Fruit fly (Drosophila melanogaster) whole organism, embryonic: ENCODE results near the gene Tm1.

Source experiments
- Abd-B ChIP-seq: fragments of 200-800 bp; sonication (Bioruptor generic); optimal IDR thresholded peaks from 2 replicates; lab custom pipeline; 2018; ENCODE audit warnings: missing biosample characterization, mild to moderate bottlenecking, missing genetic modification characterization, moderate library complexity
- Aef1 ChIP-seq: fragments of 200-800 bp; sonication (Bioruptor generic); IDR thresholded peaks from 3 replicates; pipeline ENCODE4 v1.3.6; 2022; ENCODE audit warnings: missing biosample characterization, missing genetic modification characterization
- CG1024 ChIP-seq: fragments of 200-800 bp; sonication (Bioruptor generic); IDR thresholded peaks from 2 replicates; pipeline ENCODE4 v1.3.6; 2022; ENCODE audit warnings: missing biosample characterization, missing genetic modification characterization
- CG10321 ChIP-seq: fragments of 200-800 bp; sonication (Bioruptor generic); IDR thresholded peaks from 2 replicates; pipeline ENCODE4 v1.3.6; 2022; ENCODE audit warnings: missing biosample characterization, missing genetic modification characterization
- CG11398 ChIP-seq: fragments of 200-800 bp; sonication (Bioruptor generic); optimal IDR thresholded peaks from 2 replicates; lab custom pipeline; 2016; ENCODE audit warnings: missing biosample characterization, missing genetic modification characterization
- CG14710 ChIP-seq: fragments of 200-800 bp; sonication (Bioruptor generic); optimal IDR thresholded peaks from 3 replicates; lab custom pipeline; 2019; ENCODE audit warnings: missing biosample characterization, mild to moderate bottlenecking, missing genetic modification characterization, moderate library complexity
- CG15479 ChIP-seq: fragments of 200-800 bp; sonication (Bioruptor generic); optimal IDR thresholded peaks from 3 replicates; lab custom pipeline; 2019; ENCODE audit warnings: missing biosample characterization, mild to moderate bottlenecking, missing genetic modification characterization, moderate library complexity
- CG15601 ChIP-seq: fragments of 200-800 bp; sonication (Bioruptor generic); optimal IDR thresholded peaks from 3 replicates; lab custom pipeline; 2019; ENCODE audit warnings: missing biosample characterization, mild to moderate bottlenecking, missing genetic modification characterization, moderate library complexity
- CG16863 ChIP-seq: fragments of 200-800 bp; sonication (Bioruptor generic); optimal IDR thresholded peaks from 3 replicates; lab custom pipeline; 2016; ENCODE audit warnings: missing biosample characterization, missing genetic modification characterization
- CG17568 ChIP-seq: fragments of 200-800 bp; sonication (Bioruptor generic); optimal IDR thresholded peaks from 2 replicates; lab custom pipeline; 2018; ENCODE audit warnings: missing biosample characterization, mild to moderate bottlenecking, missing genetic modification characterization, moderate library complexity
- CG18764 ChIP-seq: fragments of 200-800 bp; sonication (Bioruptor generic); optimal IDR thresholded peaks from 3 replicates; lab custom pipeline; 2016; ENCODE audit warnings: missing biosample characterization, missing genetic modification characterization
- CG33213 ChIP-seq: fragments of 200-800 bp; sonication (Bioruptor generic); optimal IDR thresholded peaks from 3 replicates; lab custom pipeline; 2016; ENCODE audit warnings: missing biosample characterization, missing genetic modification characterization
- CG6175 ChIP-seq: fragments of 200-800 bp; sonication (Bioruptor generic); IDR thresholded peaks from 3 replicates; pipeline ENCODE4 v1.3.6; 2022; ENCODE audit warnings: missing biosample characterization, missing genetic modification characterization
- CG6272 ChIP-seq: fragments of 200-800 bp; sonication (Bioruptor generic); IDR thresholded peaks from 2 replicates; pipeline ENCODE4 v1.3.6; 2022; ENCODE audit warnings: missing biosample characterization, missing genetic modification characterization
- CG7357 ChIP-seq: fragments of 200-800 bp; sonication (Bioruptor generic); IDR thresholded peaks from 3 replicates; pipeline ENCODE4 v1.3.6; 2022; ENCODE audit warnings: missing biosample characterization, missing genetic modification characterization
- CG7987 ChIP-seq: fragments of 200-800 bp; sonication (Bioruptor generic); optimal IDR thresholded peaks from 2 replicates; lab custom pipeline; 2018; ENCODE audit warnings: missing biosample characterization, mild to moderate bottlenecking, missing genetic modification characterization, moderate library complexity
- D ChIP-seq, 2 experiments: fragments of 200-800 bp in 1 of 2; fragments of >200 bp in 1 of 2; sonication (Bioruptor generic) in 1 of 2; optimal IDR thresholded peaks; 2 replicates in 1 of 2; 3 replicates in 1 of 2; lab custom pipeline; 2017; ENCODE audit warnings: mild to moderate bottlenecking in 1 of 2, missing biosample characterization in 1 of 2, missing genetic modification characterization in 1 of 2, missing genetic modification reagents in 1 of 2
- Dfd ChIP-seq, 2 experiments: fragments of >200 bp; optimal IDR thresholded peaks; 2 replicates each; lab custom pipeline; 2017; ENCODE audit warnings: missing biosample characterization in 2 of 2, missing genetic modification characterization in 2 of 2
- E2f1 ChIP-seq: fragments of 200-800 bp; sonication (Bioruptor generic); IDR thresholded peaks from 2 replicates; pipeline ENCODE4 v1.3.6; 2022; ENCODE audit warnings: missing biosample characterization, missing genetic modification characterization
- Hey ChIP-seq: fragments of 200-800 bp; sonication (Bioruptor generic); optimal IDR thresholded peaks from 3 replicates; lab custom pipeline; 2018; ENCODE audit warnings: missing biosample characterization, mild to moderate bottlenecking, missing genetic modification characterization
- Kr ChIP-seq: fragments of 200-800 bp; sonication (Bioruptor generic); optimal IDR thresholded peaks from 2 replicates; lab custom pipeline; 2017; ENCODE audit warnings: missing biosample characterization, mild to moderate bottlenecking, missing genetic modification characterization
- Nf-YC ChIP-seq: fragments of 200-800 bp; optimal IDR thresholded peaks from 3 replicates; lab custom pipeline; 2019; ENCODE audit warnings: missing biosample characterization, mild to moderate bottlenecking, missing genetic modification characterization, moderate library complexity
- Oaz ChIP-seq: fragments of 200-800 bp; sonication (Bioruptor generic); IDR thresholded peaks from 2 replicates; pipeline ENCODE4 v1.3.6; 2022; ENCODE audit warnings: missing biosample characterization, missing genetic modification characterization
- Six4 ChIP-seq: fragments of 200-800 bp; sonication (Bioruptor generic); optimal IDR thresholded peaks from 2 replicates; lab custom pipeline; 2016; ENCODE audit warnings: missing biosample characterization, missing genetic modification characterization
- Taf1 ChIP-seq: fragments of 200-800 bp; sonication (Bioruptor generic); IDR thresholded peaks from 2 replicates; pipeline ENCODE4 v1.3.6; 2022; ENCODE audit warnings: missing biosample characterization, missing genetic modification characterization
- Tbp ChIP-seq: fragments of >200 bp; optimal IDR thresholded peaks from 2 replicates; lab custom pipeline; 2018; ENCODE audit warnings: missing biosample characterization, missing genetic modification characterization
- Usf ChIP-seq: fragments of 200-800 bp; sonication (Bioruptor generic); optimal IDR thresholded peaks from 2 replicates; lab custom pipeline; 2017; ENCODE audit warnings: missing genotype, missing biosample characterization, missing genetic modification characterization
- Xbp1 ChIP-seq: fragments of 200-800 bp; sonication (Bioruptor generic); optimal IDR thresholded peaks from 3 replicates; lab custom pipeline; 2016; ENCODE audit warnings: missing biosample characterization, mild to moderate bottlenecking, missing genetic modification characterization
- aop ChIP-seq: fragments of 200-800 bp; sonication (Bioruptor generic); IDR thresholded peaks from 2 replicates; pipeline ENCODE4 v1.3.6; 2022; ENCODE audit warnings: missing biosample characterization, missing genetic modification characterization
- cad ChIP-seq: fragments of >200 bp; optimal IDR thresholded peaks from 2 replicates; lab custom pipeline; 2017; ENCODE audit warnings: missing biosample characterization, missing genetic modification characterization
- crol ChIP-seq: fragments of 200-800 bp; sonication (Bioruptor generic); IDR thresholded peaks from 2 replicates; pipeline ENCODE4 v1.3.6; 2022; ENCODE audit warnings: missing biosample characterization, missing genetic modification characterization
- dan ChIP-seq: fragments of 200-800 bp; sonication (Bioruptor generic); IDR thresholded peaks from 2 replicates; pipeline ENCODE4 v1.3.6; 2022; ENCODE audit warnings: missing biosample characterization, missing genetic modification characterization
- ewg ChIP-seq: fragments of 200-800 bp; sonication (Bioruptor generic); optimal IDR thresholded peaks from 3 replicates; lab custom pipeline; 2017; ENCODE audit warnings: mild to moderate bottlenecking, missing biosample characterization, missing genetic modification reagents, missing genetic modification characterization
- gsb ChIP-seq: fragments of 200-800 bp; sonication (Bioruptor generic); IDR thresholded peaks from 2 replicates; pipeline ENCODE4 v1.3.6; 2022; ENCODE audit warnings: missing biosample characterization, missing genetic modification characterization
- inv ChIP-seq: fragments of 200-800 bp; sonication (Bioruptor generic); IDR thresholded peaks from 2 replicates; pipeline ENCODE4 v1.3.6; 2022; ENCODE audit warnings: missing biosample characterization, missing genetic modification characterization; ENCODE audit not compliant: partially characterized antibody
- jigr1 ChIP-seq: fragments of 200-800 bp; sonication (Bioruptor generic); IDR thresholded peaks from 3 replicates; pipeline ENCODE4 v1.3.6; 2022; ENCODE audit warnings: missing biosample characterization, missing genetic modification characterization
- kay ChIP-seq: fragments of 200-800 bp; sonication (Bioruptor generic); optimal IDR thresholded peaks from 2 replicates; lab custom pipeline; 2016; ENCODE audit warnings: missing biosample characterization, missing genetic modification characterization
- klu ChIP-seq: fragments of 200-800 bp; sonication (Bioruptor generic); IDR thresholded peaks from 2 replicates; pipeline ENCODE4 v1.3.6; 2022; ENCODE audit warnings: missing biosample characterization, missing genetic modification characterization
- mld ChIP-seq: fragments of 200-800 bp; sonication (Bioruptor generic); IDR thresholded peaks from 3 replicates; pipeline ENCODE4 v1.3.6; 2022; ENCODE audit warnings: missing biosample characterization, missing genetic modification characterization; ENCODE audit not compliant: partially characterized antibody
- p53 ChIP-seq: fragments of 200-800 bp; sonication (Bioruptor generic); optimal IDR thresholded peaks from 2 replicates; lab custom pipeline; 2016; ENCODE audit warnings: missing biosample characterization, missing genetic modification characterization
- pb ChIP-seq: fragments of 200-800 bp; sonication (Bioruptor generic); optimal IDR thresholded peaks from 3 replicates; lab custom pipeline; 2016; ENCODE audit warnings: missing biosample characterization, missing genetic modification characterization
- pita ChIP-seq: fragments of 200-800 bp; sonication (Bioruptor generic); optimal IDR thresholded peaks from 2 replicates; lab custom pipeline; 2017; ENCODE audit warnings: missing biosample characterization, mild to moderate bottlenecking, missing genetic modification characterization
- pros ChIP-seq: fragments of 200-800 bp; sonication (Bioruptor generic); optimal IDR thresholded peaks from 3 replicates; lab custom pipeline; 2019; ENCODE audit warnings: missing biosample characterization, mild to moderate bottlenecking, missing genetic modification characterization, moderate library complexity
- pum ChIP-seq: fragments of 200-800 bp; sonication (Bioruptor generic); optimal IDR thresholded peaks from 2 replicates; lab custom pipeline; 2016; ENCODE audit warnings: missing biosample characterization, missing genetic modification characterization
- ranshi ChIP-seq: fragments of 200-800 bp; sonication (Bioruptor generic); IDR thresholded peaks from 2 replicates; pipeline ENCODE4 v1.3.6; 2022; ENCODE audit warnings: missing biosample characterization, missing genetic modification characterization
- sim ChIP-seq: fragments of 200-800 bp; sonication (Bioruptor generic); IDR thresholded peaks from 2 replicates; pipeline ENCODE4 v1.3.6; 2022; ENCODE audit warnings: missing biosample characterization, missing genetic modification characterization
- tio ChIP-seq: fragments of 200-800 bp; sonication (Bioruptor generic); optimal IDR thresholded peaks from 2 replicates; lab custom pipeline; 2017; ENCODE audit warnings: missing biosample characterization, missing genetic modification characterization, inconsistent platforms
- tx ChIP-seq: fragments of 200-800 bp; sonication (Bioruptor generic); optimal IDR thresholded peaks from 2 replicates; lab custom pipeline; 2016; ENCODE audit warnings: missing biosample characterization, missing genetic modification characterization
- wor ChIP-seq: fragments of 200-800 bp; sonication (Bioruptor generic); IDR thresholded peaks from 2 replicates; pipeline ENCODE4 v1.3.6; 2022; ENCODE audit warnings: missing biosample characterization, missing genetic modification characterization
- z ChIP-seq: fragments of 200-800 bp; sonication (Bioruptor generic); IDR thresholded peaks from 3 replicates; pipeline ENCODE4 v1.3.6; 2022; ENCODE audit warnings: missing biosample characterization, missing genetic modification characterization
- zen ChIP-seq: fragments of 200-800 bp; sonication (Bioruptor generic); optimal IDR thresholded peaks from 3 replicates; lab custom pipeline; 2018; ENCODE audit warnings: missing biosample characterization, mild to moderate bottlenecking, missing genetic modification characterization, moderate library complexity

Tm1 gene

dm6 chr3R:15229329-15229876, 48.6 kb upstream of the Tm1 start, which contains the start of the genes Art3 and mRpS10 (continued):
- peak; percentile 96 for TF ChIP-seq Nf-YC (tag; lab: Kevin White, UChicago)
- peak; percentile 99 for TF ChIP-seq p53
- TF ChIP-seq CG33213 (GFP tag; lab: Kevin White, UChicago) = peak; percentile 100
- no peak for TF ChIP-seq cad
- peak; percentile 100 for TF ChIP-seq tx
- TF ChIP-seq Six4 (GFP tag; lab: Kevin White, UChicago) = peak; percentile 100
- TF ChIP-seq tio (GFP tag; lab: Kevin White, UChicago) = peak; percentile 100
- peak; percentile 99 for TF ChIP-seq CG15601 (tag; lab: Kevin White, UChicago)
- peak in 1 of 2 experiments; percentile 98 for TF ChIP-seq Dfd (GFP tag; optimal IDR thresholded peaks at IDR 0.05; lab: Kevin White, UChicago)
- peak; percentile 98 for TF ChIP-seq aop
- TF ChIP-seq E2f1 (GFP tag; lab: Robert Waterston, UW) = peak; percentile 100
- peak; percentile 99 for TF ChIP-seq CG14710 (tag; lab: Kevin White, UChicago)
- TF ChIP-seq z (GFP tag; lab: Robert Waterston, UW) = peak; percentile 88
- TF ChIP-seq pita (GFP tag; lab: Kevin White, UChicago) = no peak
- peak; percentile 100 for TF ChIP-seq CG16863 (GFP tag; lab: Kevin White, UChicago)
- peak; percentile 100 for TF ChIP-seq CG6272 (GFP tag; lab: Robert Waterston, UW)
- TF ChIP-seq Aef1 = peak; percentile 100
- peak; percentile 100 for TF ChIP-seq ewg (GFP tag; lab: Kevin White, UChicago)
- peak; percentile 100 for TF ChIP-seq pum (GFP tag; lab: Kevin White, UChicago)
- TF ChIP-seq Abd-B (GFP tag; lab: Kevin White, UChicago) = peak; percentile 100
- TF ChIP-seq Taf1 (GFP tag; lab: Robert Waterston, UW) = peak; percentile 100
- peak; percentile 97 for TF ChIP-seq Kr (GFP tag; lab: Kevin White, UChicago)
- TF ChIP-seq Xbp1 (GFP tag; lab: Kevin White, UChicago) = peak; percentile 100
- peak; percentile 100 for TF ChIP-seq klu
- peak; percentile 96 for TF ChIP-seq CG15479 (GFP tag; lab: Kevin White, UChicago)
- TF ChIP-seq CG1024 = peak; percentile 99
- peak; percentile 99 for TF ChIP-seq dan (GFP tag; lab: Robert Waterston, UW)
- peak; percentile 92 for TF ChIP-seq CG10321 (GFP tag; lab: Robert Waterston, UW)
- TF ChIP-seq Usf = peak; percentile 100
- TF ChIP-seq wor (GFP tag; lab: Robert Waterston, UW) = peak; percentile 100
- peak; percentile 93 for TF ChIP-seq crol (GFP tag; lab: Robert Waterston, UW)
- peak; percentile 99 for TF ChIP-seq CG7357 (GFP tag; lab: Robert Waterston, UW)
- TF ChIP-seq Hey (tag; lab: Kevin White, UChicago) = peak; percentile 99
- TF ChIP-seq CG7987 (GFP tag; lab: Kevin White, UChicago) = peak; percentile 99
- TF ChIP-seq jigr1 (GFP tag; lab: Robert Waterston, UW) = peak; percentile 99
- peak; percentile 100 for TF ChIP-seq CG18764 (GFP tag; lab: Kevin White, UChicago)
- TF ChIP-seq sim (GFP tag; lab: Robert Waterston, UW) = peak; percentile 100
- peak; percentile 100 for TF ChIP-seq zen (tag; lab: Kevin White, UChicago)
- TF ChIP-seq kay (GFP tag; lab: Kevin White, UChicago) = peak; percentile 100
- no peak for TF ChIP-seq Tbp (GFP tag; lab: Kevin White, UChicago)
- TF ChIP-seq inv (GFP tag; lab: Robert Waterston, UW) = no peak
- TF ChIP-seq CG11398 (GFP tag; lab: Kevin White, UChicago) = peak; percentile 100
- peak; percentile 100 for TF ChIP-seq CG6175 (GFP tag; lab: Robert Waterston, UW)
- peak; percentile 100 for TF ChIP-seq Oaz
- TF ChIP-seq mld (GFP tag; lab: Robert Waterston, UW) = no peak
- TF ChIP-seq gsb (GFP tag; lab: Robert Waterston, UW) = peak; percentile 100
- TF ChIP-seq D (optimal IDR thresholded peaks at IDR 0.05; lab: Kevin White, UChicago) = no peak
- peak; percentile 100 for TF ChIP-seq D (GFP tag; optimal IDR thresholded peaks at IDR 0.05; lab: Kevin White, UChicago)
- TF ChIP-seq pros = peak; percentile 92
- TF ChIP-seq CG17568 = no peak
- TF ChIP-seq ranshi (GFP tag; lab: Robert Waterston, UW) = peak; percentile 100
- TF ChIP-seq pb (GFP tag; lab: Kevin White, UChicago) = peak; percentile 100
